Worm (Caenorhabditis elegans): ENCODE results near the gene hipr-1.

hipr-1 gene

DNA sequence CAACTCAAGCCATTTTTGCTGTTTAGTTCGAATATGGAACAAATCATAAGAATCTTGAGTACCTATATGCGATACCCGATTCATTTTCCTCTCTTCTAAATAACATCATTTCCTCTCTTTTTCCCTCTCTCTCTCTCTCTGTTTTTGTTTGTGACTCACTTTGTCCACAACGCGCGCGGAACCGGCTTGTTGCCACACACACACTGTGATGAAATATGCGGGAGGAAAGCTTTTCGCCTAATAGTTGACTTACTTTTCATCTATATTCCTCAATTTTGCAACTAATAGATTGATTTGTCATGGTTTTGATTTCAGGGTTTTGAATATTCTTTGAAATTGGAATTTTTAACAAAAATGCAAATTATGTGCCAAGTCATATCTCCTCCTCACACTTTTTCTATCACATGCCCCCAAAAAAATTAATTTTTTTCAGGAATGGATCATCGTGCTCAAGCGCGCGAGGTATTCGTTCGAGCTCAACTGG, at the start of gene hipr-1:
Gene hipr-1, plus strand, starts transcription at position 434 of the 484 bp plus-strand sequence.
- TF ChIP-seq W03F9.2 (tag; optimal IDR thresholded peaks at IDR 0.05), result no peak
- no peak for TF ChIP-seq him-1 (tag; optimal IDR thresholded peaks at IDR 0.05)
- TF ChIP-seq dao-5 (tag; optimal IDR thresholded peaks at IDR 0.05), result no peak

DNA sequence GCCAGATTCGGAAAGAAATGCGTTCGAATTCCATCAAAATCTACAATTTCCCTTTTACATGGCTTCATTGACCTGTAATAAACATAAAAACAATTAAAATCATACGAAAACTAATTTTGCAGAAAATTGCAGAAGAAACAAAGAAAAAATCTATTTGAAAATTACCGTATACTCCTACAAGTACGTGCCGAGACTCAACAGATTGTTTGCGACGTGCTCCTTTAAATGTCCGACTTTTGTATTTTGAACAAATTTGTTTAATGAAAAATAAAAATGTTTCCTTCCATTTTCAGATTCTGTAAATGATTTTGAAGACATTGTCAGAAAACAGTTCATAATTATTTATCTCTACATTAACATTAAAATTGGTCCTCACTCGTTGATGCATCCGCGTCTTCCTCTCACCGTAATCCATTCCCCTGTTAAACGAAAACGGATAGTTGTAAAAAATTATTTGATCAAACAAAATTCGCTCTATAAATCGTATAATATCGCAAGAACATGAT, 45.0 kb upstream of the hipr-1 start, which contains the start of gene pgl-2:
Gene pgl-2, minus strand, starts transcription at position 456 of the 506 bp plus-strand sequence.
- TF ChIP-seq him-1 (tag; optimal IDR thresholded peaks at IDR 0.05), result no peak
- no peak for TF ChIP-seq W03F9.2 (tag; optimal IDR thresholded peaks at IDR 0.05)
- no peak for TF ChIP-seq dao-5 (tag; optimal IDR thresholded peaks at IDR 0.05)

DNA sequence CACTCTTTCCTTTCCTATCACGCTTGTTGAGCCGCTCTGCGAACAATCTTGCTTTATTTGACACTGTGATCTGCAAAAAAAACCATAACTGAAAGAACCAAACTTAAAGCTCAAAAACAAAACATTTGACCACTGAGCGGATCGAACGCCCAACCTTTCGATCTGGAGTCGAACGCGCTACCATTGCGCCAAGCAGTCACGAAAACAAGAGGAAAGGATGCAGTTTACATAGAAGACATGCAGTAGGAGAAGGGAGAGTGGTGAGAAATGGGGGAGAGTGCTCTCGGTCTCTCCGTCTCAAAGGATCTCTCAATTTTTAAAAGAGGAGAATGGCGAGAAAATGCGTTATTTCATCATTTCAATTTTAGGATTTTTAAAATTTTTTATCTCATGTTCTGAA, 41.6 kb upstream of the hipr-1 start:
- TF ChIP-seq dao-5 (tag; optimal IDR thresholded peaks at IDR 0.05) (peak; percentile 61), him-1 (tag; optimal IDR thresholded peaks at IDR 0.05) (peak; percentile 75), W03F9.2 (tag; optimal IDR thresholded peaks at IDR 0.05) (peak; percentile 18)

DNA sequence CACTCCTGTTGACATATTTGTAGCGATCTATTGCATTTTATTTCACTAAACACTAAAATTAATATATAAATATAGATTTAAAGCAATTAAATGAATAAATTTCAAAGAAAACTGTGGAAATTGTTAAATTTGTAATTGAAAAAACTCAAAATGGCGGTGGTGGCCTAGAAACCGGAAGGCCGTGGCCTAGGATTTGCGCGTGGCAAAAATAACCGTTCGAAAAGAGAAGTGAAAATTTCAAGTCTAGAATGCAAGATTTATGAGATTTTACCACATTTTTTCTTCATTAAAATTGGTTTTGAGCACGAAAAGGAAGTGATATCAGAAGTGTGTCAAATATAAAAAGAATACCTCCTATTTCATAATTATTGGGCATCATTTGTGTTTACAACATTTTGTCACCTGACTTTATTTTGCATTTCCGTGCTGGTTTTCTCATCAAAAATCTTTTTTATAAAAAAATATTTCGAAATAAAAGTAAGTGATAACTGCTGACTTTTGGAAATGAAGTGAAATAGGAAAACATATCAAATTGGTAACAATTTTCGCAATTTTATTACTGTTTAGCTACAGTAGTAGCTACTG, 36.2 kb upstream of the hipr-1 start, which contains the start of gene fli-1:
Gene fli-1, minus strand, starts transcription at position 58 of the 585 bp plus-strand sequence.
- TF ChIP-seq dao-5 (tag; optimal IDR thresholded peaks at IDR 0.05) (no peak), him-1 (tag; optimal IDR thresholded peaks at IDR 0.05) (no peak), W03F9.2 (tag; optimal IDR thresholded peaks at IDR 0.05) (peak; percentile 52)

DNA sequence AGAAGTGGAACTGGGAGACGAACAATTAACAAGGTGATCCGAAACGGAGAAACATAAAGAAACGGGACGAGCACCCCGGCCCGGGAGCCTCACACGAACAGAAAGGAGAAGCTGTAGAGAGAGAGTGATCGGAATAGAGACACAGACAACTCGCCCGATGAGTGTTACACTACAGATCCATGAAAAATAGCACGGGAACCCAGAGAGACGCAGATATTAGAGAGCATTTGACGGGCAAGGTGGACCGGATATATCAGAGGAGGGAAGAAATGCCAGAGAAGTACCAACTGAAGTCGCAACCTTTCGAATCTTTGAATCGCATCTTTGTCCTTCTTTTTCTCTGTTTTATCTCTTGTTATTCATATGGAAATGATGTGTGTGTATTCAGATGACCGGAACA, 35.6 kb upstream of the hipr-1 start, which contains the start of gene anmt-1:
Gene anmt-1, plus strand, starts transcription at position 388 of the 400 bp plus-strand sequence.
- no peak for TF ChIP-seq dao-5 (tag; optimal IDR thresholded peaks at IDR 0.05)
- no peak for TF ChIP-seq W03F9.2 (tag; optimal IDR thresholded peaks at IDR 0.05)
- no peak for TF ChIP-seq him-1 (tag; optimal IDR thresholded peaks at IDR 0.05)

DNA sequence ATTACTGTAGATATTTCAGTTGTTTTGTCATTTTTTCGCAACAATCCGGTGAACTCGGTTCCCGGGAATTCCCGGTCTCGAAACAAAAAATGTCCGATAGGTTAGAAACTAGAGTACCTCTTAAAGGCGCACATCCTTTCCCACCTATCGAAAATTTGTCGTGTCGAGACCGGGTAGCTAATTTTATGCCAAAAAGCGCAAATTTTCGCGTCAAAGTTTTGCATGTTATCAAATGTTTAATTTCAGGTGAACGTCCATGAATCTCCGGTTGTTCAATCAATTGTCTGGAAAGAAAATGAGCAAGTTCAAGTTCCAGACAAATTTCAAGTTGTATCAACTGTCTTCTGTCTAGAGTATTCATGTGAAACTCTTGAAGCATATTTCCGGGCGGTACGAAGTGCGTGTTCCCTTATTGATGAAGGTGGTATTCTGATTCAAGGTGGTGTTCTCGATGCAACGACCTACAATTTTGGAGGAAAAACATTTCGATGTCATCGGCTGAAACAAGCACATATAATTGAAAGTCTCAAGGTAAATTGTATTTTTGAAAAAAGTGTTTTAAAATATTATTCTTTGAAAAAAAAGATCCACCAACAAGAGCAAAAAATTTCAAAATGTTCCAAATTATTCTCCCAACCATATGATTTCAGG, 34.3 kb upstream of the hipr-1 start:
- no peak for TF ChIP-seq him-1 (tag; optimal IDR thresholded peaks at IDR 0.05)
- TF ChIP-seq W03F9.2 (tag; optimal IDR thresholded peaks at IDR 0.05), result no peak
- TF ChIP-seq dao-5 (tag; optimal IDR thresholded peaks at IDR 0.05), result no peak

DNA sequence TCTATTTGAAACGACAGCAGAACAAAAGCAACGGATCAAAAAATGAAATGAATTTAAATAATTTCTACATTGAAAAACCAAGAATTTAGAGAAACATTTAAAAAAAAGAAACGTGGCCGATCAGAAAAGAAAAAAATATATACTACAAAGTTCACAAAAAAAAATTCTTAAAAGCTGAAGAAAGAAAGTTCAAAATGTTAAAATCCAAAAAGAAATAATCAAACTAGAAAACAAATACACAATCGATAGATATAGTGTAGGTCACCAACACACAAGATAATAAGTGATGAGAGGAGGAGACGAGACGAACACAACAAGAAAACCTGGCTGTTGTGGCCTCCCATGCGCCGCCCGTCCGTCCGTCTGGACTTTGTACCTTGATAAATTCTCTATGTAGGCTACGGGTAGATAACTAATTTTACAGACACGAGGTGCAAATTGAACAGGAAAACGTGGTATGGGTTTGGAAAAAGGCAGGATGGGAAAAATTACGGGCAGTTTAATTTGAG, 31.5 kb upstream of the hipr-1 start, which contains the start of gene hadb-1:
Gene hadb-1, minus strand, starts transcription at position 51 of the 509 bp plus-strand sequence.
- TF ChIP-seq W03F9.2 (tag; optimal IDR thresholded peaks at IDR 0.05) (no peak), dao-5 (tag; optimal IDR thresholded peaks at IDR 0.05) (no peak), him-1 (tag; optimal IDR thresholded peaks at IDR 0.05) (no peak)

DNA sequence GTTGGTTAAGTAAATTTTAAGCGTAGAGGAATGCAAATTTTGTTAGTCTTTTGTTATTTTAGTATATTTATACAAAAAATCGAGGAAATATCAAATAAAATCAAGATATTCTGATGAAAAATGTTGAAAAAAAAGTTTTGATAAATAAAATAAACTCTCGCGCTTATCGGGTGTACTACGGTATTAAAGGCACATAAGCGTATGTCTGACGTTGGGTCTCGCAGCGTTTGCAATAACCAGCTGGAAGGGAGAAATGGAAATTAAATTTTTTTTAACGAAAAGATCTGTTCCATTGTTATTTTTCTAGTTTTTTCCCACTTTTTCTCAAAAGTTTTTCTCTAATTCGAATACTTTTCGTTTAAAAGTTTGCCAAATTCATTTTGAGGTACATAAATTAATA, 30.9 kb upstream of the hipr-1 start:
- TF ChIP-seq dao-5 (tag; optimal IDR thresholded peaks at IDR 0.05) (no peak), him-1 (tag; optimal IDR thresholded peaks at IDR 0.05) (no peak), W03F9.2 (tag; optimal IDR thresholded peaks at IDR 0.05) (no peak)

DNA sequence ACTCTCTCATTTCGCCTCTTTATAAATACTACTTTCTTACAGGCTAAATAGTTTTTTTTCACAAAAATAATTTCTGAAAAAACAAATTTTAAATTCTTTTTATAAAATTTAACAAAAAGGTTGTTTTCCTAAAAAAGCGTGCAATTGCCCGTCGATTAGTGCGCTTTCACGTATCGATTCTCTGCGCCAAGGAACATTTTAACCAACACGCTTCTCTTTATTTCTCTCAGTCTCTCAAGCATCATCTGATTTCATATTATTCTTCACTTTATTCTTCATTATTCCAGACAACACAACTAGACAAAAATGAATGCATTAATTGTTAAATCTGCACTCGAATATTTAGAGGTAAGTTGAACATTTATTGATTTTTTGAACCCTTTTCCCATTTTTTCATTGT, 30.3 kb upstream of the hipr-1 start, which contains the start of gene B0303.4:
Gene B0303.4, plus strand, starts transcription at position 196 of the 400 bp plus-strand sequence.
- TF ChIP-seq W03F9.2 (tag; optimal IDR thresholded peaks at IDR 0.05), result peak; percentile 22
- no peak for TF ChIP-seq dao-5 (tag; optimal IDR thresholded peaks at IDR 0.05)
- no peak for TF ChIP-seq him-1 (tag; optimal IDR thresholded peaks at IDR 0.05)

DNA sequence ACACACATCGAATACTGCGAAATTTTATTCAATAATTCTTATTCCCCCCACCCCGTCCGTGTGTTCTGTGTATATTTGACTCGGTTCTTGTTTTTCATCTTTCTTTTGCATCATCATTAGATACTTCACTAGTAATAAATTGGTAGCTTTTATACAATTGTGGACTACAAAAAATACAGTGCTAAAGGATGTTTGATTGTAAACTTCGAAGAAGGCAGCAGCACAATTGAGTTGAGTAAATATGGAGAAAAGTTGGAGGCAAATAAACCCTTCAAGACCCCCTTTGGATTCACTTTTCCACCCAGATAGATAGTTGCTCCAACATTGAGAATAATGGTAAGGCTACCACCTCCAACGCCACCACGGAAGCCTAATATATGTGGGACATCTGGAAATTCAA, 26.7 kb upstream of the hipr-1 start, which contains the start of gene B0303.7:
Gene B0303.7, plus strand, starts transcription at position 301 of the 400 bp plus-strand sequence.
- TF ChIP-seq dao-5 (tag; optimal IDR thresholded peaks at IDR 0.05), result no peak
- TF ChIP-seq him-1 (tag; optimal IDR thresholded peaks at IDR 0.05), result no peak
- no peak for TF ChIP-seq W03F9.2 (tag; optimal IDR thresholded peaks at IDR 0.05)

DNA sequence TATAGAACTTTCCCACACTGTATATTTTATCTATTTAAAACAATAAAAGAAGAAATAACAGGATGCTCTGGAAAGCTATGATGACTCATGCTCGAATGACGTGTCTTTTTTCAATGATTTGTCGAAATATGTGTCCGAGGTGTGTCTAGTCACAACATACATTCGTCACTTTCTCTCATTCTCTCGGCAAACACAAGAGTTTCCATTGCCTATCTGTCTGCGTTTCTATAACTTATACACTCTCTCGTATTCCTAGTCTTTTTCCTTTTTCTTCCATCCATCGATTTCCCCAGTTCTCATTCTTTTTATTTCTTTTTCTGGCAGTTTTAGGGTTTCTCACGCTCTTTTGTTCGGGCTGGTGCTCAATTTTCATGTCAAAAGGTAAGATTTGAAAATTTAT, 23.3 kb upstream of the hipr-1 start:
- TF ChIP-seq W03F9.2 (tag; optimal IDR thresholded peaks at IDR 0.05) (no peak), him-1 (tag; optimal IDR thresholded peaks at IDR 0.05) (no peak), dao-5 (tag; optimal IDR thresholded peaks at IDR 0.05) (no peak)

DNA sequence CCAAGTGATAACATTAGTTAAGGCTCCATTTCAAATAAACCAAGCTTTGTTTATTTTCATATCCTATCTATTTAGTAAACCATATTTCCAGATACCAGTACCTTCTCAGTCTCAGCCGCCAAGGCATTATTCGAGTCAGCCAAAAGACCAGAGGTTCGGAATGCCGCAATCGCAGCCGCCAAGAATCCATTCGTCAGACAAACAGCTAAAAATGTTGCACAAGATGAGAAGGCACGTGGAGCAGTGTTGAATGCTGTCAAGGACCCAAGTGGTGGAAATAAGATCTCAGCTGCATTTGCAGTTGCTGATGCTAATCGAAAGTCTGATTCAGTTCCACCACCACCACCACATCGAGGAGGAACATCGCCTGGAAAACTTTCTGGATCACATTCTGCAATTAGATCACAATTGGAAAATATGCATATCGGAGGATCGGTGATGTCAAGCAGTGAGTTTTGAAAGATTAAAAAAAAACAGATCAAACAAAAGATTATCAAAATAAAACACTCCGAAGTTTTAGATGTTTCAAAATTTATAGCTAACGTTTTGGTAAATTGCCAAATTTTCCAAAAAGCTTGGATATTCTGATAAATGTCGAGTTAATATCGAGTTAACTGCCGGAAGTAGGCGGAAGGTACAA, 22.6 kb upstream of the hipr-1 start:
- TF ChIP-seq dao-5 (tag; optimal IDR thresholded peaks at IDR 0.05) (no peak), him-1 (tag; optimal IDR thresholded peaks at IDR 0.05) (no peak), W03F9.2 (tag; optimal IDR thresholded peaks at IDR 0.05) (no peak)

DNA sequence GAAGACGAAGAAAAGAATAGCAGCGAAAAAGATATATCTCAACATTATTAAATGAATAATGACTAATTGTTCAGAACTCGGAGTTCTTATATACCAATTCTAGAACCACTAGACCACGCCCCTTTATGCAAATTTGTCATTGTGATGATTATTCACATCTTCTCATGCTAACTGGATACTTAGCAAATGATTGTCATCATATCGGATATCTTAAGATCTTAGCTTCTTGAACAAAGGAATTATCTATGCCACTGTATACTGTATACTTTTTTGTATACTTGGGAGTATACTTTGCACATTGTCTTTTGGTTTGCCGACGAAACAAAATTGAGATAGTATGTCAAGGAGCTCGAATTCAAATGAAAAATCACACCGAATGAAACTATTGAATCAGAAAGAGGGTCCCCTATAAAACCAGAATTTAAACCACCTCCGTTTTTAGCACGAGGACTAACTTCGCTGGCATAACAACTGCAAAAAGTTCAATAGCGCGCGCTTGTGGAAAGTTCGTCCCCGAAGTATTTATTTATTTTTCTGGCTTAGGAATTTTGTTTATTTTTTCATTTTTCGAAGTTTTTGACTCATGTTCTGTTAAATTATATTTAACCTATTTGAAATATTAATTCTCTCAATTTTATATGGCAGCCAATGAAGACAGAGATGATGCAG, 19.6 kb upstream of the hipr-1 start, which contains the start of the genes sdz-1 and vps-33.1:
Gene sdz-1, minus strand, starts transcription at position 51 of the 669 bp plus-strand sequence.
Gene vps-33.1, plus strand, starts transcription at position 639 of the 669 bp plus-strand sequence.
- TF ChIP-seq him-1 (tag; optimal IDR thresholded peaks at IDR 0.05) (no peak), W03F9.2 (tag; optimal IDR thresholded peaks at IDR 0.05) (no peak), dao-5 (tag; optimal IDR thresholded peaks at IDR 0.05) (no peak)
